Worm (Caenorhabditis elegans): ENCODE results near the gene F58A4.1.

- TF ChIP-seq K02D7.2 (tag; optimal IDR thresholded peaks at IDR 0.05): no peak
- no peak for TF ChIP-seq sox-4 (tag; optimal IDR thresholded peaks at IDR 0.05)
- no peak for TF ChIP-seq che-1 (tag; optimal IDR thresholded peaks at IDR 0.05)
- no peak for TF ChIP-seq C08G9.2 (tag; optimal IDR thresholded peaks at IDR 0.05)
- no peak for TF ChIP-seq ttx-3 (tag; optimal IDR thresholded peaks at IDR 0.05)
- no peak for TF ChIP-seq ceh-9 (tag; optimal IDR thresholded peaks at IDR 0.05)
- no peak for TF ChIP-seq gmeb-2 (tag; optimal IDR thresholded peaks at IDR 0.05)
- TF ChIP-seq ama-1 (optimal IDR thresholded peaks at IDR 0.05): no peak
- TF ChIP-seq unc-42 (tag; optimal IDR thresholded peaks at IDR 0.05): no peak
- no peak for TF ChIP-seq ceh-2 (tag; optimal IDR thresholded peaks at IDR 0.05)
- no peak for TF ChIP-seq ceh-24 (tag; optimal IDR thresholded peaks at IDR 0.05)
- no peak for TF ChIP-seq nhr-11 (tag; optimal IDR thresholded peaks at IDR 0.05)
- no peak for TF ChIP-seq fax-1 (tag; optimal IDR thresholded peaks at IDR 0.05)
Observed at ce11 chrIII:9598168-9598567, at the start of gene F58A4.1.

All from whole organism, late embryonic.